Fruit fly (Drosophila melanogaster) whole organism: ENCODE measurements around the gene sra.

Source experiments
- CG8478 ChIP-seq: fragments of >200 bp; optimal IDR thresholded peaks from 2 replicates; lab custom pipeline; 2018; ENCODE audit warnings: inconsistent platforms
- Dll ChIP-seq: fragments of >200 bp; optimal IDR thresholded peaks from 2 replicates; lab custom pipeline; 2017
- EcR ChIP-seq, 2 experiments: fragments of >200 bp; optimal IDR thresholded peaks; 2 replicates each; lab custom pipeline; 2017; ENCODE audit warnings: missing biosample characterization in 2 of 2, missing genetic modification characterization in 2 of 2, missing genetic modification reagents in 2 of 2
- pan ChIP-seq: fragments of >200 bp; optimal IDR thresholded peaks from 2 replicates; lab custom pipeline; 2017
- psq ChIP-seq: fragments of >200 bp; optimal IDR thresholded peaks from 2 replicates; lab custom pipeline; 2017
- usp ChIP-seq: fragments of >200 bp; optimal IDR thresholded peaks from 2 replicates; lab custom pipeline; 2017; ENCODE audit warnings: missing biosample characterization, missing genetic modification characterization, mixed read lengths

DNA sequence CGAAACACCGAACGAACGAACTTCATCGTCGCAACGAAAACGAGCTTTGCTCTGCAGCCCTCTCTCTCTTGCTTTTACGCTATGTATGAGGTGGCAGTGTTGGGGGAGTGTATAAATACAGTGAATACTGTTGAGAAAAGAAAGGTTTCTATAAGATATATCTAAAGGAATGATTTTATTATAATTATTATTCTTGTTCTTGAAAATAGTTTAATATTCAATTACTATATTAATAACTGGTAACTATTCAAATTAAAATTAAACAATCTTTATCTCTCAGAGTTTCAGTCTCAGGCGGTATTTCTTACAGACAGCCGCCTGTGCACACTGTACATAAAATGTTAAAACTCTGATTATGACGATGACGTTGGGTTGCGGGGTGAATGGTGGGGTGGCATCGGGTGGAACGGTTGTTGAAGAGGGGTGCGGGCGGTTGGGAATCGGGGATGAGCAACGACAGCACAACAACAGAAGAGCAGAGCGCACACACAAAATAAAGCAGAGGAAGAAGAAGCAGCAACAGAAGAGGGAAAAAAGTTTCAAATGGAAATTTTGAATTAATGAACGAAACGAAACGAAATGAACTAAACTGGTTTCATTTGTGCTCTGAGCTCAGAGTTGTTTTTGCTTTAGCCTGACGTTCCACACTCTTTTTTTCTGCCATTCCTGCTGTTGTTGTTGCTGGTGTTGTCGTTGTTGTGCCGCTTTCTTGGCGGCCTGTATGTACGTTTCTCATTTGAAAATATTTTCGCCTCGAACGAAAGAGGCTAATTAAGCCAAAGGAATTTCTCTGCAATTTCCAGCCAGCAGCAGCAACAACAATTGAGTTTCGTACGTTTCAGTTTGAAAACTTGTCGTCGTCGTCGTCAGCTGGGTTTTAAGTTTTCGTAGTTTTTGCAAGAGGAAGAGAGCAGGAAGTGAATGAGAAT, 50.2 kb downstream of the sra start:
- no peak for TF ChIP-seq CG8478
- no peak for TF ChIP-seq pan
- peak in 1 of 2 experiments; percentile 59 for TF ChIP-seq EcR (GFP tag; optimal IDR thresholded peaks at IDR 0.05; lab: Kevin White, UChicago)
- TF ChIP-seq psq (lab: Kevin White, UChicago): no peak
- TF ChIP-seq usp: no peak
- TF ChIP-seq Dll (lab: Kevin White, UChicago): no peak
